Worm (Caenorhabditis elegans) whole organism, young adult: ENCODE data around the gene K10B3.1.

ENCODE experiments used
- B0336.3 ChIP-seq: fragments of 200-800 bp; sonication (Bioruptor generic); IDR thresholded peaks from 2 replicates; pipeline ENCODE4 v1.3.6; 2022; ENCODE audit warnings: missing genetic modification characterization, missing compliant biosample characterization
- D2030.7 ChIP-seq: fragments of 200-800 bp; sonication (Bioruptor generic); IDR thresholded peaks from 2 replicates; pipeline ENCODE4 v1.3.6; 2022; ENCODE audit warnings: missing genetic modification reagents, missing genetic modification characterization, missing compliant biosample characterization
- F10E7.11 ChIP-seq: sonication (generic microtip); optimal IDR thresholded peaks from 2 replicates; lab custom pipeline; 2017; ENCODE audit warnings: mild to moderate bottlenecking, missing genetic modification characterization, moderate library complexity, missing compliant biosample characterization
- ama-1 ChIP-seq, 3 experiments: fragments of 150-350 bp in 1 of 3; sonication (generic microtip) in 2 of 3; optimal IDR thresholded peaks; 2 replicates each; lab custom pipeline; 2014 to 2018; ENCODE audit warnings: missing biosample characterization in 2 of 3, missing genetic modification characterization in 2 of 3, missing genetic modification reagents in 2 of 3
- bed-2 ChIP-seq: fragments of 200-800 bp; sonication (Bioruptor generic); IDR thresholded peaks from 2 replicates; pipeline ENCODE4 v1.3.6; 2022; ENCODE audit warnings: missing genetic modification reagents, missing genetic modification characterization, missing compliant biosample characterization
- dox-1 ChIP-seq: fragments of 200-800 bp; sonication (Bioruptor generic); IDR thresholded peaks from 2 replicates; pipeline ENCODE4 v1.3.6; 2022; ENCODE audit warnings: missing genetic modification reagents, missing genetic modification characterization, missing compliant biosample characterization
- gei-17 ChIP-seq: fragments of 200-800 bp; sonication (Bioruptor generic); optimal IDR thresholded peaks from 2 replicates; lab custom pipeline; 2018; ENCODE audit warnings: mild to moderate bottlenecking, missing genetic modification characterization, missing compliant biosample characterization
- hlh-26 ChIP-seq: fragments of 200-800 bp; sonication (Bioruptor generic); conservative IDR thresholded peaks from 2 replicates; pipeline ENCODE4 v1.3.6; 2022; ENCODE audit warnings: missing genetic modification reagents, missing genetic modification characterization, missing compliant biosample characterization
- let-607 ChIP-seq, 2 experiments: fragments of 200-800 bp in 1 of 2; sonication (Bioruptor generic) in 1 of 2; sonication (generic microtip) in 1 of 2; optimal IDR thresholded peaks; 2 replicates each; lab custom pipeline; 2016 to 2018; ENCODE audit warnings: mild to moderate bottlenecking in 2 of 2, missing compliant biosample characterization in 2 of 2, missing genetic modification characterization in 2 of 2, moderate library complexity in 2 of 2, missing genotype in 1 of 2
- nfya-1 ChIP-seq: sonication (generic microtip); optimal IDR thresholded peaks from 2 replicates; lab custom pipeline; 2017; ENCODE audit warnings: antibody characterized with exemption, missing compliant biosample characterization, missing genetic modification characterization, borderline replicate concordance; ENCODE audit not compliant: insufficient read depth
- repo-1 ChIP-seq: sonication (generic microtip); optimal IDR thresholded peaks from 2 replicates; lab custom pipeline; 2017; ENCODE audit warnings: mild to moderate bottlenecking, missing genetic modification characterization, missing compliant biosample characterization

DNA sequence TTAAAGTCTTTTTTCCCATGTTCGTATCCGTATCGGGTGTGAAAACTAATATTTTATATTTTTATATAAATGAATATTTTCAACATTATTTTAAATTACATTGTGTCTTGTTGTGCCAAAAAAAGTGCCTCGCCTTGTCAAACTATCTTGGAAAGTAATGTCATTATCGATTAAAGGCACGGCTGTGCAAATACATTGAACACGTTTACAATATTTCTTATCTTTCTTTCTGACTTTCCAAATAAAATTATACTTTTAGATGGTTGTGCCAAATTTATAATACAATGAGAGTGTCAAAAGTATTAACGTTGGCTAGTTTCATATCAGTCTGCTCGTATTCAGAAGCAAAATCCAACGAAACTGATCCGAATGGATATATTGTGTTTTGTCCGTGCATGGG lies 30.3 kb downstream of the K10B3.1 start, which contains the start of gene pfut-1:
- TF ChIP-seq bed-2 (GFP tag; lab: Robert Waterston, UW) (no peak), let-607 (tag; optimal IDR thresholded peaks at IDR 0.05; lab: Kevin White, UChicago) (peak in 1 of 2 experiments; percentile 23), gei-17 (GFP tag; lab: Kevin White, UChicago) (no peak), repo-1 (tag; lab: Kevin White, UChicago) (no peak), hlh-26 (no peak), dox-1 (GFP tag; lab: Robert Waterston, UW) (no peak), nfya-1 (tag; lab: Kevin White, UChicago) (no peak), B0336.3 (GFP tag; lab: Robert Waterston, UW) (no peak), F10E7.11 (tag; lab: Kevin White, UChicago) (no peak), ama-1 (optimal IDR thresholded peaks at IDR 0.05; lab: Kevin White, UChicago) (no peak), ama-1 (GFP tag; optimal IDR thresholded peaks at IDR 0.05; lab: Kevin White, UChicago) (no peak), D2030.7 (GFP tag; lab: Robert Waterston, UW) (no peak)
